Worm (Caenorhabditis elegans) whole organism, early embryonic: ENCODE measurements around the gene fbxc-48.

Experiments
- ama-1 ChIP-seq: fragments of 150-350 bp; optimal IDR thresholded peaks from 2 replicates; lab custom pipeline; 2014
- ceh-36 ChIP-seq: sonication (generic microtip); optimal IDR thresholded peaks from 2 replicates; lab custom pipeline; 2016; ENCODE audit warnings: missing genetic modification characterization, inconsistent platforms, missing compliant biosample characterization
- tbx-11 ChIP-seq: fragments of 200-800 bp; sonication (Bioruptor generic); IDR thresholded peaks from 2 replicates; pipeline ENCODE4 v1.3.6; 2022; ENCODE audit warnings: missing genetic modification characterization, missing compliant biosample characterization

DNA sequence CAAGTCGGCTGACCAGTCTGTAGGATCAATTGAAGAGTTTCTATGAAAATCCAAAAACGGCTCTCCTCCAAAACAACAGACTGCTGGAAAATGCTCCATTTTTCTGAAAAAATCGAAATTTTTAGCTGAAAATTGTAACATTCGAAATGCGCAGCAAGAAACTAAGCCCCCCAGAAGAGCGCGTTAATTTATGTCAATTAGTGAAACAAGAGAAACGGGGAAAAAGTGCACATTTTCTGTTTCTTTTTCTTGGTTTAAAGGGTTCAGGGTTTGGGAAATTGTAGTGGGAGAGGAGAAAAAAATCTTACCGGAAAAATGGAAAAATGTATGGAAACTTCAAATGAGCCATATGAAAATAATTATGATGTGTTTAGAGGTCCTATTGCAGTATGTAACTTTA is 24.5 kb upstream of the fbxc-48 start, which contains the start of gene C08G5.7:
- TF ChIP-seq tbx-11 (GFP tag; lab: Robert Waterston, UW) = no peak
- TF ChIP-seq ama-1 (lab: Kevin White, UChicago) = no peak
- TF ChIP-seq ceh-36 (tag; lab: Kevin White, UChicago) = no peak
